Worm (Caenorhabditis elegans) whole organism, L4/young adult: ENCODE measurements around the gene srh-171.

Source experiments
- W03F9.2 ChIP-seq: fragments of 150-350 bp; optimal IDR thresholded peaks from 2 replicates; lab custom pipeline; 2014; ENCODE audit warnings: missing biosample characterization, missing genetic modification characterization
- dao-5 ChIP-seq: sonication (generic microtip); optimal IDR thresholded peaks from 2 replicates; lab custom pipeline; 2016; ENCODE audit warnings: missing genotype, missing genetic modification characterization, moderate library complexity, missing compliant biosample characterization
- him-1 ChIP-seq: sonication (generic microtip); optimal IDR thresholded peaks from 2 replicates; lab custom pipeline; 2016; ENCODE audit warnings: missing genotype, missing genetic modification reagents, missing genetic modification characterization, missing compliant biosample characterization

DNA sequence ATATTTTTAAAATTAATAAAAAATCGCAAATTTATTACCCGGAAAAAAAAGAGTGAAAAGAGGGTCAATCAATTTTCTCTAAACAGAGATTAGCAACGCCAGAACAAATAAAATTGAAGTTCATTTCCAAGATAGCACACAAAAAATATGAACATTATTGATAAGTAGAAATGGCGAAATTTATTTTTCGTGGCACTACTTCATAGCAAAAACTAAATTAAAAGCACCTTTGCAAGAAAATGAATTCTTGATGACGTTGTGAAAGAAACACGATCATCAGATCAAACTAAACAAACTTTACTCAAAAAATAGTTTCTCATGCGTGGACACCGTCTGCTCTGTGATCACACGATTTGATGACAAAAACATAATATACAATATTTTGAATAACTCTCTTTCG is 42.9 kb upstream of the srh-171 start, which contains the start of gene Y60A3A.16:
- TF ChIP-seq him-1, result no peak
- TF ChIP-seq W03F9.2 (tag; lab: Kevin White, UChicago), result no peak
- TF ChIP-seq dao-5 (tag; lab: Kevin White, UChicago), result no peak
